Fruit fly (Drosophila melanogaster) whole organism, embryonic: Measurements from ENCODE around the gene UK114.

Source experiments
- Ada2b ChIP-seq: fragments of 200-800 bp; sonication (Bioruptor generic); IDR thresholded peaks from 2 replicates; pipeline ENCODE4 v1.3.6; 2022; ENCODE audit warnings: missing biosample characterization, missing genetic modification characterization
- CG1233 ChIP-seq: fragments of 200-800 bp; sonication (Bioruptor generic); optimal IDR thresholded peaks from 4 replicates; lab custom pipeline; 2018; ENCODE audit warnings: missing biosample characterization, mild to moderate bottlenecking, missing genetic modification characterization
- CG13123 ChIP-seq: fragments of 200-800 bp; sonication (Bioruptor generic); optimal IDR thresholded peaks from 2 replicates; lab custom pipeline; 2016; ENCODE audit warnings: missing biosample characterization, missing genetic modification characterization
- CG1602 ChIP-seq: fragments of 200-800 bp; sonication (Bioruptor generic); optimal IDR thresholded peaks from 3 replicates; lab custom pipeline; 2016; ENCODE audit warnings: missing biosample characterization, missing genetic modification characterization
- CG17186 ChIP-seq: fragments of 200-800 bp; sonication (Bioruptor generic); optimal IDR thresholded peaks from 3 replicates; lab custom pipeline; 2017; ENCODE audit warnings: missing biosample characterization, missing genetic modification reagents, missing genetic modification characterization
- CG2129 ChIP-seq: fragments of 200-800 bp; sonication (Bioruptor generic); IDR thresholded peaks from 2 replicates; pipeline ENCODE4 v1.3.6; 2022; ENCODE audit warnings: missing biosample characterization, missing genetic modification characterization; ENCODE audit not compliant: partially characterized antibody
- CG31441 ChIP-seq: fragments of 200-800 bp; sonication (Bioruptor generic); IDR thresholded peaks from 2 replicates; pipeline ENCODE4 v1.3.6; 2022; ENCODE audit warnings: missing biosample characterization, missing genetic modification characterization
- CG32532 ChIP-seq: fragments of 200-800 bp; sonication (Bioruptor generic); IDR thresholded peaks from 2 replicates; pipeline ENCODE4 v1.3.6; 2022; ENCODE audit warnings: missing biosample characterization, missing genetic modification characterization
- CG34422 ChIP-seq: fragments of 200-800 bp; sonication (Bioruptor generic); IDR thresholded peaks from 3 replicates; pipeline ENCODE4 v1.3.6; 2022; ENCODE audit warnings: missing biosample characterization, missing genetic modification characterization
- CG42726 ChIP-seq: fragments of 200-800 bp; sonication (Bioruptor generic); IDR thresholded peaks from 2 replicates; pipeline ENCODE4 v1.3.6; 2022; ENCODE audit warnings: missing biosample characterization, missing genetic modification characterization; ENCODE audit not compliant: partially characterized antibody
- CG4360 ChIP-seq: fragments of 200-800 bp; sonication (Bioruptor generic); IDR thresholded peaks from 2 replicates; pipeline ENCODE4 v1.3.6; 2022; ENCODE audit warnings: missing biosample characterization, missing genetic modification characterization
- CG6272 ChIP-seq: fragments of 200-800 bp; sonication (Bioruptor generic); IDR thresholded peaks from 2 replicates; pipeline ENCODE4 v1.3.6; 2022; ENCODE audit warnings: missing biosample characterization, missing genetic modification characterization
- CG6791 ChIP-seq: fragments of 200-800 bp; sonication (Bioruptor generic); IDR thresholded peaks from 3 replicates; pipeline ENCODE4 v1.3.6; 2022; ENCODE audit warnings: missing biosample characterization, missing genetic modification characterization; ENCODE audit not compliant: partially characterized antibody
- CG7786 ChIP-seq: fragments of 200-800 bp; sonication (Bioruptor generic); optimal IDR thresholded peaks from 2 replicates; lab custom pipeline; 2016; ENCODE audit warnings: missing biosample characterization, missing genetic modification characterization
- CG7839 ChIP-seq: fragments of 200-800 bp; sonication (Bioruptor generic); optimal IDR thresholded peaks from 3 replicates; lab custom pipeline; 2018; ENCODE audit warnings: missing biosample characterization, mild to moderate bottlenecking, missing genetic modification characterization, moderate library complexity
- CG8924 ChIP-seq: fragments of 200-800 bp; optimal IDR thresholded peaks from 3 replicates; lab custom pipeline; 2019; ENCODE audit warnings: missing biosample characterization, mild to moderate bottlenecking, missing genetic modification characterization, moderate library complexity
- CG9215 ChIP-seq: fragments of 200-800 bp; sonication (Bioruptor generic); IDR thresholded peaks from 2 replicates; pipeline ENCODE4 v1.3.6; 2022; ENCODE audit warnings: missing biosample characterization, missing genetic modification characterization
- CG9797 ChIP-seq: fragments of 200-800 bp; sonication (Bioruptor generic); optimal IDR thresholded peaks from 3 replicates; lab custom pipeline; 2018; ENCODE audit warnings: missing biosample characterization, mild to moderate bottlenecking, missing genetic modification characterization
- CrebB ChIP-seq: fragments of 200-800 bp; sonication (Bioruptor generic); optimal IDR thresholded peaks from 3 replicates; lab custom pipeline; 2018; ENCODE audit warnings: missing biosample characterization, mild to moderate bottlenecking, missing genetic modification characterization
- Dfd ChIP-seq, 2 experiments: fragments of >200 bp; optimal IDR thresholded peaks; 2 replicates each; lab custom pipeline; 2017; ENCODE audit warnings: missing biosample characterization in 2 of 2, missing genetic modification characterization in 2 of 2
- Doc3 ChIP-seq: fragments of 200-800 bp; sonication (Bioruptor generic); IDR thresholded peaks from 3 replicates; pipeline ENCODE4 v1.3.6; 2022; ENCODE audit warnings: missing biosample characterization, missing genetic modification characterization; ENCODE audit not compliant: partially characterized antibody
- HLH4C ChIP-seq: fragments of 200-800 bp; sonication (Bioruptor generic); IDR thresholded peaks from 3 replicates; pipeline ENCODE4 v1.3.6; 2022; ENCODE audit warnings: missing biosample characterization, missing genetic modification characterization; ENCODE audit not compliant: partially characterized antibody
- Myb ChIP-seq: fragments of 200-800 bp; sonication (Bioruptor generic); optimal IDR thresholded peaks from 2 replicates; lab custom pipeline; 2016; ENCODE audit warnings: missing biosample characterization, missing genetic modification characterization
- Pdp1 ChIP-seq, 2 experiments: fragments of 200-800 bp; sonication (Bioruptor generic); optimal IDR thresholded peaks; 3 replicates each; lab custom pipeline; 2016; ENCODE audit warnings: missing biosample characterization in 2 of 2, missing genetic modification characterization in 2 of 2, mild to moderate bottlenecking in 1 of 2, moderate library complexity in 1 of 2
- Sin3A ChIP-seq: fragments of >200 bp; optimal IDR thresholded peaks from 2 replicates; lab custom pipeline; 2018
- Ssrp ChIP-seq: fragments of 200-800 bp; sonication (Bioruptor generic); optimal IDR thresholded peaks from 2 replicates; lab custom pipeline; 2018; ENCODE audit warnings: missing biosample characterization, mild to moderate bottlenecking, missing genetic modification characterization, moderate library complexity
- al ChIP-seq: fragments of 200-800 bp; sonication (Bioruptor generic); IDR thresholded peaks from 2 replicates; pipeline ENCODE4 v1.3.6; 2022; ENCODE audit warnings: missing biosample characterization, missing genetic modification characterization
- amos ChIP-seq: fragments of 200-800 bp; sonication (Bioruptor generic); IDR thresholded peaks from 2 replicates; pipeline ENCODE4 v1.3.6; 2022; ENCODE audit warnings: missing biosample characterization, missing genetic modification characterization; ENCODE audit not compliant: partially characterized antibody
- ato ChIP-seq: fragments of 200-800 bp; sonication (Bioruptor generic); IDR thresholded peaks from 2 replicates; pipeline ENCODE4 v1.3.6; 2022; ENCODE audit warnings: missing biosample characterization, missing genetic modification characterization; ENCODE audit not compliant: partially characterized antibody
- chinmo ChIP-seq: fragments of 200-800 bp; sonication (Bioruptor generic); IDR thresholded peaks from 4 replicates; pipeline ENCODE4 v1.3.6; 2022; ENCODE audit warnings: missing biosample characterization, missing genetic modification characterization; ENCODE audit not compliant: partially characterized antibody
- cwo ChIP-seq: fragments of 200-800 bp; sonication (Bioruptor generic); optimal IDR thresholded peaks from 3 replicates; lab custom pipeline; 2017; ENCODE audit warnings: missing biosample characterization, missing genetic modification characterization, mild to moderate bottlenecking, moderate library complexity, missing genetic modification reagents
- gsb-n ChIP-seq: fragments of 200-800 bp; sonication (Bioruptor generic); optimal IDR thresholded peaks from 3 replicates; lab custom pipeline; 2018; ENCODE audit warnings: missing biosample characterization, mild to moderate bottlenecking, missing genetic modification characterization
- hb ChIP-seq: fragments of 200-800 bp; sonication (Bioruptor generic); IDR thresholded peaks from 3 replicates; pipeline ENCODE4 v1.3.6; 2022; ENCODE audit warnings: missing biosample characterization, missing genetic modification characterization; ENCODE audit not compliant: partially characterized antibody
- hbn ChIP-seq: fragments of 200-800 bp; sonication (Bioruptor generic); IDR thresholded peaks from 2 replicates; pipeline ENCODE4 v1.3.6; 2022; ENCODE audit warnings: missing biosample characterization, missing genetic modification characterization; ENCODE audit not compliant: partially characterized antibody
- inv ChIP-seq: fragments of 200-800 bp; sonication (Bioruptor generic); IDR thresholded peaks from 2 replicates; pipeline ENCODE4 v1.3.6; 2022; ENCODE audit warnings: missing biosample characterization, missing genetic modification characterization; ENCODE audit not compliant: partially characterized antibody
- lola ChIP-seq, 3 experiments: fragments of >200 bp in 2 of 3; fragments of 200-800 bp in 1 of 3; sonication (Bioruptor generic) in 1 of 3; optimal IDR thresholded peaks; 2 replicates each; lab custom pipeline; 2017 to 2019; ENCODE audit warnings: missing biosample characterization in 3 of 3, missing genetic modification characterization in 3 of 3, mild to moderate bottlenecking in 1 of 3, moderate library complexity in 1 of 3
- mld ChIP-seq: fragments of 200-800 bp; sonication (Bioruptor generic); IDR thresholded peaks from 3 replicates; pipeline ENCODE4 v1.3.6; 2022; ENCODE audit warnings: missing biosample characterization, missing genetic modification characterization; ENCODE audit not compliant: partially characterized antibody
- nom ChIP-seq: fragments of 200-800 bp; sonication (Bioruptor generic); optimal IDR thresholded peaks from 2 replicates; lab custom pipeline; 2017; ENCODE audit warnings: missing biosample characterization, missing genetic modification characterization, mild to moderate bottlenecking, moderate library complexity, missing genetic modification reagents
- onecut ChIP-seq: fragments of 200-800 bp; sonication (Bioruptor generic); IDR thresholded peaks from 2 replicates; pipeline ENCODE4 v1.3.6; 2022; ENCODE audit warnings: missing biosample characterization, missing genetic modification characterization
- phol ChIP-seq: fragments of 200-800 bp; sonication (Bioruptor generic); optimal IDR thresholded peaks from 3 replicates; lab custom pipeline; 2018; ENCODE audit warnings: missing biosample characterization, mild to moderate bottlenecking, missing genetic modification characterization, moderate library complexity
- row ChIP-seq: fragments of 200-800 bp; sonication (Bioruptor generic); IDR thresholded peaks from 3 replicates; pipeline ENCODE4 v1.3.6; 2022; ENCODE audit warnings: missing biosample characterization, missing genetic modification characterization
- slou ChIP-seq: fragments of 200-800 bp; sonication (Bioruptor generic); optimal IDR thresholded peaks from 3 replicates; lab custom pipeline; 2016; ENCODE audit warnings: missing biosample characterization, missing genetic modification characterization
- unc-4 ChIP-seq: fragments of 200-800 bp; sonication (Bioruptor generic); IDR thresholded peaks from 2 replicates; pipeline ENCODE4 v1.3.6; 2022; ENCODE audit warnings: missing biosample characterization, missing genetic modification characterization; ENCODE audit not compliant: partially characterized antibody
- vnd ChIP-seq: fragments of 200-800 bp; sonication (Bioruptor generic); IDR thresholded peaks from 3 replicates; pipeline ENCODE4 v1.3.6; 2022; ENCODE audit warnings: missing biosample characterization, missing genetic modification characterization; ENCODE audit not compliant: partially characterized antibody

Gene UK114

dm6 chr2L:15271757-15272589 lies 2.9 kb downstream of the UK114 start, which contains the start of gene Cul3 (continued):
- peak; percentile 72 for TF ChIP-seq unc-4 (GFP tag; lab: Robert Waterston, UW)
- no peak for TF ChIP-seq nom (GFP tag; lab: Kevin White, UChicago)
- TF ChIP-seq CrebB (tag; lab: Kevin White, UChicago) = no peak
- peak; percentile 14; the same call in 1 of the 2 replicates for TF ChIP-seq onecut (GFP tag; lab: Robert Waterston, UW)
- no peak for TF ChIP-seq al (GFP tag; lab: Robert Waterston, UW)
- TF ChIP-seq CG1233 (GFP tag; lab: Kevin White, UChicago) = no peak
- peak; percentile 49 for TF ChIP-seq CG7839 (tag; lab: Kevin White, UChicago)
- peak; percentile 34; the same call in 1 of the 2 replicates for TF ChIP-seq ato (GFP tag; lab: Robert Waterston, UW)
- TF ChIP-seq Pdp1 (GFP tag; optimal IDR thresholded peaks at IDR 0.05; lab: Kevin White, UChicago) = peak in 1 of 2 experiments; percentile 89
- TF ChIP-seq CG9215 = 0 out of 2 replicates have a peak, but pooled peaks have one; percentile 26
- TF ChIP-seq chinmo (GFP tag; lab: Robert Waterston, UW) = peak; percentile 84; the same call in 3 of the 4 replicates
- TF ChIP-seq lola (GFP tag; optimal IDR thresholded peaks at IDR 0.05; lab: Kevin White, UChicago) = peak in 1 of 3 experiments; percentile 8
- peak; percentile 68 for TF ChIP-seq mld (GFP tag; lab: Robert Waterston, UW)
- TF ChIP-seq CG8924 (tag; lab: Kevin White, UChicago) = peak; percentile 46
- TF ChIP-seq Ada2b (GFP tag; lab: Robert Waterston, UW) = 0 out of 2 replicates have a peak, but pooled peaks have one; percentile 19
- TF ChIP-seq Doc3 (GFP tag; lab: Robert Waterston, UW) = peak; percentile 74
- no peak for TF ChIP-seq Dfd (GFP tag; optimal IDR thresholded peaks at IDR 0.05; lab: Kevin White, UChicago)
- peak; percentile 87 for TF ChIP-seq CG4360 (GFP tag; lab: Robert Waterston, UW)
- peak; percentile 75 for TF ChIP-seq inv (GFP tag; lab: Robert Waterston, UW)
- no peak for TF ChIP-seq CG13123 (GFP tag; lab: Kevin White, UChicago)
- peak; percentile 17 for TF ChIP-seq Myb (GFP tag; lab: Kevin White, UChicago)
- peak; percentile 1 for TF ChIP-seq Ssrp (tag; lab: Kevin White, UChicago)
- TF ChIP-seq CG6272 (GFP tag; lab: Robert Waterston, UW) = peak; percentile 37
- TF ChIP-seq row (GFP tag; lab: Robert Waterston, UW) = peak; percentile 85
- peak; percentile 40 for TF ChIP-seq CG32532 (GFP tag; lab: Robert Waterston, UW)
- peak; percentile 65 for TF ChIP-seq CG2129 (GFP tag; lab: Robert Waterston, UW)
- no peak for TF ChIP-seq cwo (GFP tag; lab: Kevin White, UChicago)
- TF ChIP-seq CG31441 = peak; percentile 57; the same call in 1 of the 2 replicates
- peak; percentile 35; the same call in 1 of the 3 replicates for TF ChIP-seq CG34422 (GFP tag; lab: Robert Waterston, UW)
- peak; percentile 70 for TF ChIP-seq HLH4C
- TF ChIP-seq phol (tag; lab: Kevin White, UChicago) = peak; percentile 22
- peak; percentile 83 for TF ChIP-seq amos (GFP tag; lab: Robert Waterston, UW)
- TF ChIP-seq gsb-n (tag; lab: Kevin White, UChicago) = peak; percentile 1
- peak; percentile 1 for TF ChIP-seq CG17186 (GFP tag; lab: Kevin White, UChicago)
- TF ChIP-seq hbn (GFP tag; lab: Robert Waterston, UW) = peak; percentile 72
- peak; percentile 77 for TF ChIP-seq CG42726
- TF ChIP-seq CG1602 (GFP tag; lab: Kevin White, UChicago) = peak; percentile 1
- peak; percentile 85 for TF ChIP-seq vnd
- TF ChIP-seq CG7786 (GFP tag; lab: Kevin White, UChicago) = no peak
- TF ChIP-seq hb (GFP tag; lab: Robert Waterston, UW) = peak; percentile 75
- TF ChIP-seq Sin3A (lab: Kevin White, UChicago) = peak; percentile 24
- peak; percentile 80 for TF ChIP-seq CG6791 (GFP tag; lab: Robert Waterston, UW)
- peak; percentile 2 for TF ChIP-seq CG9797 (GFP tag; lab: Kevin White, UChicago)
- TF ChIP-seq slou (GFP tag; lab: Kevin White, UChicago) = no peak
